Worm (Caenorhabditis elegans): Measurements from ENCODE around the gene cyp-31A2.

cyp-31A2 gene

ce11 chrIV:11403288-11403991, at the start of gene cyp-31A2, which contains the start of gene memi-3:
cyp-31A2 (plus strand) TSS chrIV:11403961.
memi-3 (minus strand) TSS chrIV:11403338.
- TF ChIP-seq cog-1 (tag; optimal IDR thresholded peaks at IDR 0.05) (no peak), ztf-29 (GFP tag; IDR thresholded peaks at IDR 0.05) (no peak), tab-1 (GFP tag; IDR thresholded peaks at IDR 0.05) (no peak), ref-1 (GFP tag; conservative IDR thresholded peaks at IDR 0.05) (no peak), klf-2 (GFP tag; conservative IDR thresholded peaks at IDR 0.05) (no peak), med-1 (GFP tag; optimal IDR thresholded peaks at IDR 0.05; ENCODE audit: insufficient read depth) (no peak), flt-1 (GFP tag; IDR thresholded peaks at IDR 0.05) (no peak), T22C8.4 (GFP tag; IDR thresholded peaks at IDR 0.05) (no peak), ztf-23 (GFP tag; IDR thresholded peaks at IDR 0.05) (no peak)

DNA sequence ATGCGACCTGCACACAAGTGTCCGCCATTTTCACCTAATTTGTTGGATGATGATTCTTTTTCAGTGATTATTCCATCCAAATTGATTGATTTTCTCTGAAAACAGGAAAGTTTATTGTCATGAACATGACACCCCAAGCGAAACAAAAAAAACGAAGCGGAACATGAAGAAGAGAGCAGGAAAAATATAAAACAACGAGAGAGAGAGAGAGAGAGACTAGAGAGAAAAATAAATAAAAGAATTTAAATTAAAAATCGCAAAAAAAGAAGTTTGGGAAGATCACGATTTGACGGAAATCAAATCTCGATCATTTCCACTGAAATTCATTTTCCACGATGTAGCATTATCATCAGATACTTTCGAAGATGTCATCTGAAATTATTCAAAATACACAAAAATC, 44.0 kb upstream of the cyp-31A2 start, which contains the start of gene klp-12:
TSS of gene klp-12 (minus strand) at position 101 of the 400 bp plus-strand sequence.
- TF ChIP-seq ztf-29 (GFP tag; IDR thresholded peaks at IDR 0.05) (no peak), tab-1 (GFP tag; IDR thresholded peaks at IDR 0.05) (no peak), flt-1 (GFP tag; IDR thresholded peaks at IDR 0.05) (no peak), ztf-23 (GFP tag; IDR thresholded peaks at IDR 0.05) (no peak), ref-1 (GFP tag; conservative IDR thresholded peaks at IDR 0.05) (no peak), T22C8.4 (GFP tag; IDR thresholded peaks at IDR 0.05) (no peak), klf-2 (GFP tag; conservative IDR thresholded peaks at IDR 0.05) (no peak), med-1 (GFP tag; optimal IDR thresholded peaks at IDR 0.05; ENCODE audit: insufficient read depth) (no peak), cog-1 (tag; optimal IDR thresholded peaks at IDR 0.05) (no peak)

ce11 chrIV:11361409-11361808, 42.4 kb upstream of the cyp-31A2 start, which contains the start of gene T01G1.4:
T01G1.4 (minus strand) TSS chrIV:11361509.
- TF ChIP-seq flt-1 (GFP tag; IDR thresholded peaks at IDR 0.05) (no peak), med-1 (GFP tag; optimal IDR thresholded peaks at IDR 0.05; ENCODE audit: insufficient read depth) (no peak), tab-1 (GFP tag; IDR thresholded peaks at IDR 0.05) (no peak), ref-1 (GFP tag; conservative IDR thresholded peaks at IDR 0.05) (no peak)

DNA sequence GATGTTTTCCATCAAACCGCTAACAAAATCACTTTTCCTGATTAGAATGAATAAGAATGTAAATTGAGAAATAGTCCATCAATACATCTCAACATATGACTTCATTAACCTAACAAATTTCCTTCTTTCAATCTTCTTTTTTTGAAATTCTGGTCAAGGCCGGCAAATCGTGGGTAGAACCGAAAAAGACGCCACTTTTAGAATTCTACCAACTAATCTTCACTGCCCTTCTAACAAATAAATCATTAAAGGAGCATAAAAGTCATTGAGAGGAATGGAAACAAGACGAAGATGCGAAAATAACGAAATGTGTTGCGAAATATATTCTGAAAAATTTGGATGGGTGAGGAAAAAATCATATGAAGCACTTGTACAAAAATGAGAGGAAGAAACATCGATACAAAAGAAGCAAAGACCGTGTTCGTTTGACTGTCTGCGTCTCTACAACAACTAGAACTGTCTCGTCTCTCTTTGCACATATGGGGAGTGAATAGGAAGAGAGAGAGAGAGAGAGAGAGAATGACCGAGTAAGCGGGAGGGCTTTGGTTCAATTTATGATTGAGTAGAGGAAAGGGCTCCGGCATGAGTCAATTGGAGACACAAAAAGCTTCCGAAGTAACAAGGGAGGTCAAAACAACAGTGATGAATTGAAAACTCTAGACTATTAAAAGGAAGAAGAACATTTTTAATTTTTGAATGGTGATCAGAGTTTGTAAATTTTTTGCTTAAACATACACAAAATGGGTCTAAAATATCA, 39.8 kb upstream of the cyp-31A2 start:
- TF ChIP-seq tab-1 (GFP tag; IDR thresholded peaks at IDR 0.05) (no peak), ztf-23 (GFP tag; IDR thresholded peaks at IDR 0.05) (no peak), ztf-29 (GFP tag; IDR thresholded peaks at IDR 0.05) (peak; percentile 57; the same call in 1 of the 2 replicates)

ce11 chrIV:11371645-11372044, 32.1 kb upstream of the cyp-31A2 start, which contains the start of gene sec-31:
sec-31 (minus strand) TSS chrIV:11371792.
- TF ChIP-seq tab-1 (GFP tag; IDR thresholded peaks at IDR 0.05) (no peak), med-1 (GFP tag; optimal IDR thresholded peaks at IDR 0.05; ENCODE audit: insufficient read depth) (no peak), ztf-23 (GFP tag; IDR thresholded peaks at IDR 0.05) (no peak), cog-1 (tag; optimal IDR thresholded peaks at IDR 0.05) (no peak), ref-1 (GFP tag; conservative IDR thresholded peaks at IDR 0.05) (no peak), flt-1 (GFP tag; IDR thresholded peaks at IDR 0.05) (no peak), klf-2 (GFP tag; conservative IDR thresholded peaks at IDR 0.05) (no peak), T22C8.4 (GFP tag; IDR thresholded peaks at IDR 0.05) (no peak), ztf-29 (GFP tag; IDR thresholded peaks at IDR 0.05) (no peak)

ce11 chrIV:11372366-11372997, 31.3 kb upstream of the cyp-31A2 start, which contains the start of gene cbd-1:
cbd-1 (plus strand) TSS chrIV:11372991.
- TF ChIP-seq tab-1 (GFP tag; IDR thresholded peaks at IDR 0.05) (no peak), med-1 (GFP tag; optimal IDR thresholded peaks at IDR 0.05; ENCODE audit: insufficient read depth) (no peak), T22C8.4 (GFP tag; IDR thresholded peaks at IDR 0.05) (no peak), klf-2 (GFP tag; conservative IDR thresholded peaks at IDR 0.05) (no peak), ref-1 (GFP tag; conservative IDR thresholded peaks at IDR 0.05) (no peak), flt-1 (GFP tag; IDR thresholded peaks at IDR 0.05) (no peak), ztf-29 (GFP tag; IDR thresholded peaks at IDR 0.05) (no peak), ztf-23 (GFP tag; IDR thresholded peaks at IDR 0.05) (no peak), cog-1 (tag; optimal IDR thresholded peaks at IDR 0.05) (no peak)

DNA sequence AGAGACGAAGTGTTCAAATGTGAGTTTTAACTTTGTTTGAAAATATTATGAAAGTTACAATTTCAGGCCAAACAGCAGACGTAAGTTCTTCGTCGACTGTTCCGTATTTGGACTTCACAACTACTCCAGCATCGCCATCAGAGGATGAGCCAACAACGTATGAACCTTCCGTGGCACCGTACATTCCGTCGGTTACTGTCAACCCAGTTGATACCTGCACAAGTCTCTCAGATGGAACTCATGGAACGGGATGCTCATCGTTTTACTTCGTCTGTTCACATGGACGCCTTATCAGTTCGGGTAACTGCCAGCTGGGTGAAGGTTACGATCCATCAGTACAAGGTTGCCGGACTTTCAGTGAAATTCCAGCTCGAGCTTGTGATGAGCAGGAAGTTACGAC, 28.0 kb upstream of the cyp-31A2 start:
- TF ChIP-seq klf-2 (GFP tag; conservative IDR thresholded peaks at IDR 0.05) (no peak), med-1 (GFP tag; optimal IDR thresholded peaks at IDR 0.05; ENCODE audit: insufficient read depth) (no peak), flt-1 (GFP tag; IDR thresholded peaks at IDR 0.05) (no peak), T22C8.4 (GFP tag; IDR thresholded peaks at IDR 0.05) (no peak), ztf-29 (GFP tag; IDR thresholded peaks at IDR 0.05) (no peak), ref-1 (GFP tag; conservative IDR thresholded peaks at IDR 0.05) (no peak), ztf-23 (GFP tag; IDR thresholded peaks at IDR 0.05) (no peak), cog-1 (tag; optimal IDR thresholded peaks at IDR 0.05) (no peak), tab-1 (GFP tag; IDR thresholded peaks at IDR 0.05) (no peak)

DNA sequence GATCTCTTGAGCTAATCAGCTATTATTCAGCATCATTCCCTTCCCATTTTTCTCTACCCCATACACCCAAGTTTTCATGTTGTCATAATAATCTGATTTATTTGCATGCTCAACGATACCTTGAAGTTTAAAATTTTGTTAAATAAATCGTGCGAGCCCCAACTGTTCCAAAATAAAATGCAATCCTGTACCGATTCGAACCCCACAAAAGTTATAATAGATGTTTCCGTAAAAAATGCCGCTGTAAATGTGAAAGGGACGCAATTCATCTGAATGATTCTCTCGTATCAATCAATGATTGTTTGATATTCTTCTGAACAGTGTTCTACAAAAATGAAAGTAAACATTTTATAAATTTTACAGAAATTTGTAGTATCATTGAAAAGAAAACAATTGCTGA, 26.3 kb upstream of the cyp-31A2 start:
- TF ChIP-seq cog-1 (tag; optimal IDR thresholded peaks at IDR 0.05): no peak
- no peak for TF ChIP-seq flt-1 (GFP tag; IDR thresholded peaks at IDR 0.05)
- TF ChIP-seq klf-2 (GFP tag; conservative IDR thresholded peaks at IDR 0.05): no peak
- TF ChIP-seq med-1 (GFP tag; optimal IDR thresholded peaks at IDR 0.05; ENCODE audit: insufficient read depth): no peak

- TF ChIP-seq klf-2 (GFP tag; conservative IDR thresholded peaks at IDR 0.05) (no peak), ztf-23 (GFP tag; IDR thresholded peaks at IDR 0.05) (no peak), med-1 (GFP tag; optimal IDR thresholded peaks at IDR 0.05; ENCODE audit: insufficient read depth) (no peak), tab-1 (GFP tag; IDR thresholded peaks at IDR 0.05) (no peak), ref-1 (GFP tag; conservative IDR thresholded peaks at IDR 0.05) (no peak), ztf-29 (GFP tag; IDR thresholded peaks at IDR 0.05) (no peak), T22C8.4 (GFP tag; IDR thresholded peaks at IDR 0.05) (no peak), flt-1 (GFP tag; IDR thresholded peaks at IDR 0.05) (no peak), cog-1 (tag; optimal IDR thresholded peaks at IDR 0.05) (no peak)
Observed at ce11 chrIV:11379254-11379653, 24.5 kb upstream of the cyp-31A2 start, which contains the start of gene fbxb-76. fbxb-76 (minus strand) TSS chrIV:11379354.
